Fruit fly (Drosophila melanogaster) whole organism, adult: ENCODE measurements around the gene Unc50.
A peak's percentile ranks its signal among the peaks of the same experiment; 100 is the strongest.

ENCODE experiments used
- CG11617 ChIP-seq: fragments of 200-800 bp; sonication (Bioruptor generic); optimal IDR thresholded peaks from 2 replicates; lab custom pipeline; 2017; ENCODE audit warnings: mild to moderate bottlenecking, missing biosample characterization, missing genetic modification reagents, missing genetic modification characterization
- CG12768 ChIP-seq: fragments of 200-800 bp; sonication (Bioruptor generic); optimal IDR thresholded peaks from 2 replicates; lab custom pipeline; 2017; ENCODE audit warnings: missing biosample characterization, missing genetic modification characterization, mild to moderate bottlenecking, moderate library complexity, missing genetic modification reagents
- CG14711 ChIP-seq: fragments of 200-800 bp; sonication (Bioruptor generic); optimal IDR thresholded peaks from 2 replicates; lab custom pipeline; 2018; ENCODE audit warnings: missing biosample characterization, mild to moderate bottlenecking, missing genetic modification characterization, moderate library complexity
- CG1620 ChIP-seq: fragments of 200-800 bp; sonication (Bioruptor generic); optimal IDR thresholded peaks from 2 replicates; lab custom pipeline; 2016; ENCODE audit warnings: missing biosample characterization, missing genetic modification characterization
- CG33017 ChIP-seq: fragments of 200-800 bp; sonication (Bioruptor generic); optimal IDR thresholded peaks from 2 replicates; lab custom pipeline; 2018; ENCODE audit warnings: missing biosample characterization, mild to moderate bottlenecking, missing genetic modification characterization, moderate library complexity
- CG5204 ChIP-seq: fragments of 200-800 bp; sonication (Bioruptor generic); optimal IDR thresholded peaks from 2 replicates; lab custom pipeline; 2016; ENCODE audit warnings: missing biosample characterization, missing genetic modification characterization
- CG7045 ChIP-seq: fragments of 200-800 bp; sonication (Bioruptor generic); optimal IDR thresholded peaks from 2 replicates; lab custom pipeline; 2017; ENCODE audit warnings: missing biosample characterization, mild to moderate bottlenecking, missing genetic modification characterization
- CG7101 ChIP-seq: fragments of 200-800 bp; sonication (Bioruptor generic); optimal IDR thresholded peaks from 2 replicates; lab custom pipeline; 2018; ENCODE audit warnings: missing biosample characterization, mild to moderate bottlenecking, missing genetic modification characterization, moderate library complexity
- Clk ChIP-seq: fragments of 200-800 bp; sonication (Bioruptor generic); optimal IDR thresholded peaks from 2 replicates; lab custom pipeline; 2017; ENCODE audit warnings: missing biosample characterization, missing genetic modification characterization
- Crg-1 ChIP-seq: fragments of 200-800 bp; sonication (Bioruptor generic); optimal IDR thresholded peaks from 2 replicates; lab custom pipeline; 2016; ENCODE audit warnings: missing biosample characterization, missing genetic modification characterization
- Hr96 ChIP-seq: fragments of 200-800 bp; sonication (Bioruptor generic); optimal IDR thresholded peaks from 2 replicates; lab custom pipeline; 2016; ENCODE audit warnings: missing biosample characterization, missing genetic modification characterization
- Mnt ChIP-seq: fragments of 200-800 bp; sonication (Bioruptor generic); optimal IDR thresholded peaks from 2 replicates; lab custom pipeline; 2016; ENCODE audit warnings: missing biosample characterization, mild to moderate bottlenecking, missing genetic modification characterization
- bab1 ChIP-seq: fragments of 200-800 bp; sonication (Bioruptor generic); optimal IDR thresholded peaks from 3 replicates; lab custom pipeline; 2019; ENCODE audit warnings: missing biosample characterization, mild to moderate bottlenecking, missing genetic modification characterization, moderate library complexity
- cic ChIP-seq: fragments of 200-800 bp; sonication (Bioruptor generic); optimal IDR thresholded peaks from 2 replicates; lab custom pipeline; 2017; ENCODE audit warnings: missing biosample characterization, mild to moderate bottlenecking, missing genetic modification characterization, moderate library complexity
- cnc ChIP-seq, 2 experiments: fragments of >200 bp; optimal IDR thresholded peaks; 2 replicates each; lab custom pipeline; 2017
- kay ChIP-seq: fragments of 200-800 bp; sonication (Bioruptor generic); peaks from one replicate; lab custom pipeline; 2016; ENCODE audit warnings: missing biosample characterization, missing genetic modification characterization, borderline replicate concordance
- ovo ChIP-seq: fragments of 200-800 bp; sonication (Bioruptor generic); optimal IDR thresholded peaks from 2 replicates; lab custom pipeline; 2016; ENCODE audit warnings: missing biosample characterization, missing genetic modification characterization
- pad ChIP-seq: fragments of 200-800 bp; sonication (Bioruptor generic); optimal IDR thresholded peaks from 3 replicates; lab custom pipeline; 2017; ENCODE audit warnings: missing biosample characterization, missing genetic modification characterization, mild to moderate bottlenecking, moderate library complexity, missing genetic modification reagents
- tj ChIP-seq: fragments of 200-800 bp; sonication (Bioruptor generic); optimal IDR thresholded peaks from 3 replicates; lab custom pipeline; 2017; ENCODE audit warnings: missing biosample characterization, mild to moderate bottlenecking, missing genetic modification characterization, moderate library complexity
- toe ChIP-seq: fragments of 200-800 bp; sonication (Bioruptor generic); optimal IDR thresholded peaks from 2 replicates; lab custom pipeline; 2016; ENCODE audit warnings: missing biosample characterization, missing genetic modification characterization

The Unc50 gene

DNA sequence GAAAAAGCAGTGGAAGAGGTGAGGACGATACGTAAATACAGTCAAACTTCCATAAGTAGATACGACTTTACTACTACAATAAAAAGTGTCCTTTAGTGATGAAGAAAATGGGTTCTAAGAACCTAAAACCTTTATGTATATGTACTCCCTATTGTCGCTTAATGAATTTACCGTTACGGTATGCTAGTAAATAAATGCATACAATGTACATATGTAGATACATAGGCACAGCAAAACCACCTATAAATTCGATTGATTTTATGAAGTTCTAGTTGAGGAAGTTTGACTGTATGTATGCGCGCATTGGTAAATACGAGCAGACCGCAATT lies 40.1 kb upstream of the Unc50 start:
- TF ChIP-seq CG12768 (GFP tag; lab: Kevin White, UChicago) (no peak), cnc (optimal IDR thresholded peaks at IDR 0.05; lab: Kevin White, UChicago) (no peak), pad (no peak), bab1 (GFP tag; lab: Kevin White, UChicago) (peak; percentile 12), Clk (GFP tag; lab: Kevin White, UChicago) (no peak), tj (GFP tag; lab: Kevin White, UChicago) (no peak)

dm6 chr3R:8715851-8716550 lies 39.6 kb upstream of the Unc50 start, which contains the start of gene TMEM216:
Gene TMEM216 (plus strand): TSS chr3R:8716243.
- no peak for TF ChIP-seq Clk (GFP tag; lab: Kevin White, UChicago)
- no peak for TF ChIP-seq Hr96 (GFP tag; lab: Kevin White, UChicago)
- no peak for TF ChIP-seq CG7101
- TF ChIP-seq kay = no peak
- TF ChIP-seq Mnt = peak; percentile 95
- TF ChIP-seq CG7045 (GFP tag; lab: Kevin White, UChicago) = no peak
- no peak for TF ChIP-seq cic
- TF ChIP-seq CG33017 (tag; lab: Kevin White, UChicago) = peak; percentile 34
- no peak for TF ChIP-seq tj (GFP tag; lab: Kevin White, UChicago)
- no peak for TF ChIP-seq CG5204 (GFP tag; lab: Kevin White, UChicago)
- TF ChIP-seq cnc (optimal IDR thresholded peaks at IDR 0.05; lab: Kevin White, UChicago) = no peak
- TF ChIP-seq pad = peak; percentile 63
- no peak for TF ChIP-seq toe (GFP tag; lab: Kevin White, UChicago)
- no peak for TF ChIP-seq CG1620 (GFP tag; lab: Kevin White, UChicago)
- TF ChIP-seq ovo = peak; percentile 97
- peak; percentile 85 for TF ChIP-seq CG14711 (tag; lab: Kevin White, UChicago)
- TF ChIP-seq CG12768 (GFP tag; lab: Kevin White, UChicago) = no peak
- no peak for TF ChIP-seq CG11617 (GFP tag; lab: Kevin White, UChicago)
- no peak for TF ChIP-seq Crg-1
- no peak for TF ChIP-seq bab1 (GFP tag; lab: Kevin White, UChicago)

DNA sequence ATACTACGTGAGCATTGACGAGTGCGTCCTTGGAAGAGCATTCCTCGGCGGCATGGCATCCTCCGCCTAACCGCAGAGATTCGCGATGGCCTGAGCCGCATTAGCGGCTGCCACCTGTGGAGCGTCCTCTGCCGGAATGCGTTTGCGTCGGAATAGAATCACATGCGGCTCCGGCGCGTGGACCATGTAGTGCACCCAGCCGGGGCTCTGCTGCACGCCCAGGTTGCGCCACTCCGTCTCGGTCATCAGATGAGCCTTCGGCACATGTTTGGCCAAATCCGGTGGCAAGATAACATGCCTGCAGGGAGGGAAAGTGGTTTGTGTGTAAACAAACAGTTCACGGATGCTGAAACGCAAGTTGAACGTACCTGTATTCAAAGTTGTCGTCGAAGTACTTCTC lies 39.0 kb upstream of the Unc50 start:
- TF ChIP-seq Crg-1 = no peak
- TF ChIP-seq CG7045 (GFP tag; lab: Kevin White, UChicago) = no peak
- TF ChIP-seq bab1 (GFP tag; lab: Kevin White, UChicago) = no peak

DNA sequence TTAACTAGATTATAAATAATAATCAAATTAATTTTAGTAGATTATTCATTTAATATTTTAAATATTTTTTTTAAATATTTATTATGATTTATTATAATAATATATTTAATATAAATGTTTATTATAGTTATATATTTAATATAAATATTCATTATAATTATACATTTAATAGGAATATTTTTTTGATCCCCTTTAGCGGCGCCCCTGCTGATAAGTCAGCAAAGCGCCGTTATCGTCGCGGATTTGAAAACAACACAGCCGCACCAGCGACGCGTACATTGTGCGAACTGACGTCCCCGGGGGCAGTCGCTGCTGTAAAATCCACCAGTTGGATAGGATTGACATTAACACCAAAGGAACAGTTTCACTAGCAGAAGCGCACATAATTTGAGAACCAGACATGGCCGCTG lies 36.3 kb upstream of the Unc50 start, which contains the start of gene CG8112:
Gene CG8112 (plus strand): TSS at position 212 of the 410 bp plus-strand sequence.
- TF ChIP-seq Mnt (no peak), cic (no peak), CG7101 (peak; percentile 78), CG5204 (GFP tag; lab: Kevin White, UChicago) (no peak), CG11617 (GFP tag; lab: Kevin White, UChicago) (peak; percentile 87), kay (peak; percentile 76), cnc (optimal IDR thresholded peaks at IDR 0.05; lab: Kevin White, UChicago) (no peak), ovo (peak; percentile 73), CG7045 (GFP tag; lab: Kevin White, UChicago) (peak; percentile 58), Clk (GFP tag; lab: Kevin White, UChicago) (no peak), pad (peak; percentile 56), CG12768 (GFP tag; lab: Kevin White, UChicago) (peak; percentile 45), tj (GFP tag; lab: Kevin White, UChicago) (peak; percentile 83), bab1 (GFP tag; lab: Kevin White, UChicago) (peak; percentile 16), CG14711 (tag; lab: Kevin White, UChicago) (peak; percentile 73), CG1620 (GFP tag; lab: Kevin White, UChicago) (no peak), toe (GFP tag; lab: Kevin White, UChicago) (no peak), Crg-1 (no peak), Hr96 (GFP tag; lab: Kevin White, UChicago) (no peak), CG33017 (tag; lab: Kevin White, UChicago) (peak; percentile 69)

- TF ChIP-seq CG11617 (GFP tag; lab: Kevin White, UChicago) (no peak), CG5204 (GFP tag; lab: Kevin White, UChicago) (peak; percentile 1), kay (no peak), bab1 (GFP tag; lab: Kevin White, UChicago) (peak; percentile 25), Clk (GFP tag; lab: Kevin White, UChicago) (peak; percentile 30), toe (GFP tag; lab: Kevin White, UChicago) (no peak), CG7101 (peak; percentile 60), CG7045 (GFP tag; lab: Kevin White, UChicago) (no peak), CG33017 (tag; lab: Kevin White, UChicago) (no peak), cic (peak; percentile 76), Hr96 (GFP tag; lab: Kevin White, UChicago) (peak; percentile 83), tj (GFP tag; lab: Kevin White, UChicago) (no peak), CG1620 (GFP tag; lab: Kevin White, UChicago) (no peak), CG12768 (GFP tag; lab: Kevin White, UChicago) (peak; percentile 21), pad (no peak), ovo (peak; percentile 11), Crg-1 (no peak), Mnt (peak; percentile 87), CG14711 (tag; lab: Kevin White, UChicago) (no peak), cnc (optimal IDR thresholded peaks at IDR 0.05; lab: Kevin White, UChicago) (no peak)
Measured at dm6 chr3R:8711890-8712449, 35.6 kb upstream of the Unc50 start.

DNA sequence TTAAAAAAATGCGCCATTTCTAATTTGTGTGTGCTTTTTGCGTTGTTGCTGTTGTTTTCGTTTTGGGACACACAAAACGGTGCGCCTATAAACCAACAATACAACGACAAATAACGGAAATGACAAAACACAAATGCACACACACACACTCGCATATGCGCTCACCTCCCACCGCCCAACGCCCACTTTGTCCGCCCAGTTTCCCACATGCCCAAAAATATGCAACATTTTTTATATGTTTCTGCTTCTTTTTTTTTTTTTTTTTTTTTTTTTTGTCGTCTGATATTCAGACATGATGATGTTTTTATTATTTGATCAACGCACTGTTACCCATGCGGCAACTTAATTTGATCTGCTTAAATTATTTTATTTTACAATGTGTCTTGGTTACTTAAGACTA lies 30.8 kb upstream of the Unc50 start:
- no peak for TF ChIP-seq tj (GFP tag; lab: Kevin White, UChicago)
- TF ChIP-seq CG1620 (GFP tag; lab: Kevin White, UChicago) = no peak
- TF ChIP-seq CG11617 (GFP tag; lab: Kevin White, UChicago) = no peak
- no peak for TF ChIP-seq bab1 (GFP tag; lab: Kevin White, UChicago)
- no peak for TF ChIP-seq CG14711 (tag; lab: Kevin White, UChicago)
- TF ChIP-seq cic = no peak
